Worm (Caenorhabditis elegans): ENCODE data around the gene Y59H11AM.1.

Gene Y59H11AM.1

DNA sequence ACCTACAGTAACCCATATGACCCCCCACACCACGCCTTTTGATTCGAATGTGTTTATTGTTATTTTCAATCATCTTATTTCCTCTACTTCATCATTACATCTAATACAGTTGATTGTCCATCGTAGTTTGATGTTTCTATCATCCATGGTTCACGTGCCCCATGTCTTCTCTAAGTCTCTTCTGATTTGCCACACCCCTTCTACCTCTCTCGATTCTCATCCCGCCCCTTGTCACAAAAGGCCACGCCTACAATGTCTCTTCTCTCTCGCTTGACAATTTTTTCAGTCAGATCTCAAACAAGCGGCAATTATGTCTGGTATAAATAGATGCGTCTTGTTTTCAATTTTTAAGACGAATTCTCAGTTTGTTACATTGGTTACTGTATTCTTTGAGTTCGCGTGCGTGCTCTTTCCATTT lies 36.2 kb upstream of the Y59H11AM.1 start (continued):
- TF ChIP-seq R02D3.7 (tag; optimal IDR thresholded peaks at IDR 0.05), result no peak
- TF ChIP-seq nhr-11 (tag; optimal IDR thresholded peaks at IDR 0.05), result no peak
- TF ChIP-seq ztf-4 (tag; optimal IDR thresholded peaks at IDR 0.05), result no peak
- TF ChIP-seq gmeb-1 (tag; optimal IDR thresholded peaks at IDR 0.05), result no peak
- TF ChIP-seq ztf-1 (GFP tag; conservative IDR thresholded peaks at IDR 0.05), result no peak

ce11 chrIV:8535946-8536345 lies 35.3 kb upstream of the Y59H11AM.1 start:
- TF ChIP-seq ztf-1 (GFP tag; conservative IDR thresholded peaks at IDR 0.05) (no peak), lin-13 (GFP tag; optimal IDR thresholded peaks at IDR 0.05) (no peak), nhr-129 (tag; optimal IDR thresholded peaks at IDR 0.05) (peak; percentile 5), sma-9 (GFP tag; optimal IDR thresholded peaks at IDR 0.05) (peak; percentile 30), sma-9 (tag; optimal IDR thresholded peaks at IDR 0.05) (no peak), ama-1 (optimal IDR thresholded peaks at IDR 0.05) (peak; percentile 45)

DNA sequence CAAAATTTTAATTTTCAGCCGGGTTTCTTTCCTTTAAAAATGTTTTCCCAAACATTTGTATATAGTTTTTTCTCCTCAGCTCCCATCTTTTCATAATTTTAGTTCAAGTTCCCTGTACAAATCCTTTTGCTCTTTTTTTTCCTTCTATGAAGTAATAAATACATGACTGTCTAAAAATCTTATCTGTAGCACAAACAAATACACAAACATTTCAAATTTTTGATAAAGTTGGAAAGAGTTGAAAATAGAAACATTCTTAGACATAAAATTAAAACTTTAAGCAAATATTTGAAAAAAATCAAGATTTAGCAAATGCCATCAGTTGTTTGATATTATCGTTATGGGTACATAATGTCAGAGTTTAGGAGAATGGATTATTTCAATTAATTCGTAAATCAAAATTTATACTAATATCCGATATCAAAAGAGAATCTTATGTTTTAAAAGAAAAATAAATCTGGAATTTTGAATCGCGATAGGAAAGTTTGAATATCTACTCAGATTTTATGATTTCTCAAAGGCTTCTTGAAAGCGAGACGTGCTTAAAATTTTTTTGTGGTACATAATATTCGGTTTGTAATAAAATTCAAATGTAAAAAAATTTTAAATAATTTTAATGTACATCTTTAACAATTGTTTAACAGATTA lies 33.1 kb upstream of the Y59H11AM.1 start:
- peak; percentile 0 for TF ChIP-seq lin-13 (GFP tag; optimal IDR thresholded peaks at IDR 0.05)
- TF ChIP-seq sma-3 (GFP tag; optimal IDR thresholded peaks at IDR 0.05), result peak; percentile 36
- TF ChIP-seq gmeb-1 (tag; optimal IDR thresholded peaks at IDR 0.05), result peak; percentile 18
- TF ChIP-seq ama-1 (optimal IDR thresholded peaks at IDR 0.05), result no peak
- TF ChIP-seq ztf-4 (tag; optimal IDR thresholded peaks at IDR 0.05), result no peak
- no peak for TF ChIP-seq zag-1 (tag; optimal IDR thresholded peaks at IDR 0.05)
- no peak for TF ChIP-seq nhr-23 (tag; optimal IDR thresholded peaks at IDR 0.05)
- no peak for TF ChIP-seq crh-2 (tag; optimal IDR thresholded peaks at IDR 0.05)
- TF ChIP-seq nhr-129 (tag; optimal IDR thresholded peaks at IDR 0.05), result no peak
- no peak for TF ChIP-seq snpc-4 (tag; optimal IDR thresholded peaks at IDR 0.05)
- no peak for TF ChIP-seq Y55F3AM.14 (GFP tag; optimal IDR thresholded peaks at IDR 0.05)
- TF ChIP-seq nhr-237 (tag; optimal IDR thresholded peaks at IDR 0.05), result no peak
- no peak for TF ChIP-seq elt-1 (tag; optimal IDR thresholded peaks at IDR 0.05)

DNA sequence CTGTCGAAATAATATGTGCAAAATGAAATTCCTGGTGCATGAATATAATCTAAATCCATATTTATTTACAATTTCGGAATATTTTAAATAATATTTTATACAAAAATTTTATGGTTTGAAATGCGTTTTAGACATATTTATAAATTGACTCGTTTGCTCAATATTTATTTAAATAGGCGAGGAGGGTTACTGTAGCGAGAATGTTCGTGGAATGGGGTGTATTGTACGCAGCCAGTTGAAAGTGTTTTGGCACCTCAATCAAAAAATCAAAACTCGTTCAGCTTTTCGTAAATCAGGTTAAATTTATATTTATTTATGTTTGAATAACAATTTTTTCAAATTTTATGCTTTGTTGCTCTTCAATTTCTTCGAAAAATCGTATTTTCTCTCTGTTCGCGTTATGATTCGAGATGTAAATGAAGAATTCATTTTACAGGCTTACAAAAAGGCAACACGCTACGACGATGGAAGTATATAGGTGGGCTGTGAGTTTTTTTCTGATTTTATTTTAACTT lies 32.5 kb upstream of the Y59H11AM.1 start, which contains the start of gene hyl-1:
Gene hyl-1 (plus strand): TSS at position 465 of the 515 bp plus-strand sequence.
- TF ChIP-seq ztf-11 (tag; optimal IDR thresholded peaks at IDR 0.05), result no peak
- no peak for TF ChIP-seq zag-1 (tag; optimal IDR thresholded peaks at IDR 0.05)
- TF ChIP-seq nhr-129 (tag; optimal IDR thresholded peaks at IDR 0.05), result no peak
- TF ChIP-seq nhr-77 (tag; optimal IDR thresholded peaks at IDR 0.05), result no peak
- TF ChIP-seq unc-55 (GFP tag; optimal IDR thresholded peaks at IDR 0.05), result no peak
- no peak for TF ChIP-seq elt-1 (tag; optimal IDR thresholded peaks at IDR 0.05)
- TF ChIP-seq ztf-1 (GFP tag; conservative IDR thresholded peaks at IDR 0.05), result no peak
- no peak for TF ChIP-seq ceh-16 (tag; optimal IDR thresholded peaks at IDR 0.05)
- no peak for TF ChIP-seq mab-5 (tag; optimal IDR thresholded peaks at IDR 0.05)
- TF ChIP-seq nhr-237 (tag; optimal IDR thresholded peaks at IDR 0.05), result no peak
- no peak for TF ChIP-seq lin-39 (tag; optimal IDR thresholded peaks at IDR 0.05)
- TF ChIP-seq Y55F3AM.14 (GFP tag; optimal IDR thresholded peaks at IDR 0.05), result no peak
- no peak for TF ChIP-seq lsy-2 (tag; optimal IDR thresholded peaks at IDR 0.05)

ce11 chrIV:8539645-8540044 lies 31.6 kb upstream of the Y59H11AM.1 start:
- TF ChIP-seq lin-11 (tag; optimal IDR thresholded peaks at IDR 0.05) (no peak), C34F6.9 (tag; optimal IDR thresholded peaks at IDR 0.05) (no peak), alr-1 (tag; optimal IDR thresholded peaks at IDR 0.05) (no peak), ceh-82 (tag; optimal IDR thresholded peaks at IDR 0.05) (no peak), fos-1 (tag; optimal IDR thresholded peaks at IDR 0.05) (peak; percentile 95), nhr-6 (tag; optimal IDR thresholded peaks at IDR 0.05) (no peak), crh-2 (tag; optimal IDR thresholded peaks at IDR 0.05) (no peak), nhr-237 (tag; optimal IDR thresholded peaks at IDR 0.05) (no peak), sma-9 (GFP tag; optimal IDR thresholded peaks at IDR 0.05) (peak; percentile 46), sma-9 (tag; optimal IDR thresholded peaks at IDR 0.05) (no peak)

DNA sequence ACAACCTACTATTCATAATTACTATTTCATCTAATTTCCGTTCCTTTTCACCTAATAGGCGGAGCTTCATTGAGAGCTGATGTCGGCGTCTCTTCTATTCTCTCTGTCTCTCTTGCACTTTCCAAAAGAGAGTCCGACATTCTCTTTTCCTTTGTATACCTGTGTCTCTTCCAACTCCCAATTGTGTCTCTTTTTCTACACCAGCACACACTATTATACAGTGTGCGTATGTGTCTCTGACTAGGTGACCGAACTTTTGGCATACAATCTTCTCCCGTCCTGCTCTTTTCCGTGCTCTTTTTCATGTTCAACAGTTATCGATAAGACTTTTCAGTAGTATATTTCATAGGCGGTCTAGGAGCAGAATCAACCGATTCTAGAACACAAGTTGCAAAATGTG lies 31.0 kb upstream of the Y59H11AM.1 start:
- TF ChIP-seq ztf-1 (GFP tag; conservative IDR thresholded peaks at IDR 0.05), result no peak
- no peak for TF ChIP-seq ztf-11 (tag; optimal IDR thresholded peaks at IDR 0.05)
- no peak for TF ChIP-seq mbf-1 (tag; optimal IDR thresholded peaks at IDR 0.05)
- peak; percentile 29 for TF ChIP-seq crh-2 (tag; optimal IDR thresholded peaks at IDR 0.05)
- TF ChIP-seq F13H6.1 (tag; optimal IDR thresholded peaks at IDR 0.05), result peak; percentile 25
- peak; percentile 33 for TF ChIP-seq sma-9 (GFP tag; optimal IDR thresholded peaks at IDR 0.05)
- TF ChIP-seq sma-9 (tag; optimal IDR thresholded peaks at IDR 0.05), result no peak
- TF ChIP-seq fos-1 (tag; optimal IDR thresholded peaks at IDR 0.05), result peak; percentile 95

Data from whole organism, L2 larva.